Worm (Caenorhabditis elegans) whole organism, mixed stage, embryonic: ENCODE data around the gene B0353.1.

Experiments
- M03D4.4 ChIP-seq: sonication (generic microtip); optimal IDR thresholded peaks from 2 replicates; lab custom pipeline; 2017; ENCODE audit warnings: mild to moderate bottlenecking, missing genetic modification characterization, missing compliant biosample characterization
- mep-1 ChIP-seq: fragments of 150-350 bp; optimal IDR thresholded peaks from 2 replicates; lab custom pipeline; 2017; ENCODE audit warnings: missing biosample characterization, missing genetic modification reagents, missing genetic modification characterization, inconsistent platforms
- nhr-237 ChIP-seq: fragments of 150-350 bp; optimal IDR thresholded peaks from 2 replicates; lab custom pipeline; 2014; ENCODE audit warnings: missing biosample characterization, missing genetic modification characterization
- nhr-76 ChIP-seq: sonication (generic microtip); optimal IDR thresholded peaks from 2 replicates; lab custom pipeline; 2017; ENCODE audit warnings: missing biosample characterization, missing genetic modification characterization
- snpc-4 ChIP-seq: fragments of 150-350 bp; optimal IDR thresholded peaks from 2 replicates; lab custom pipeline; 2014; ENCODE audit warnings: missing biosample characterization, missing genetic modification characterization

DNA sequence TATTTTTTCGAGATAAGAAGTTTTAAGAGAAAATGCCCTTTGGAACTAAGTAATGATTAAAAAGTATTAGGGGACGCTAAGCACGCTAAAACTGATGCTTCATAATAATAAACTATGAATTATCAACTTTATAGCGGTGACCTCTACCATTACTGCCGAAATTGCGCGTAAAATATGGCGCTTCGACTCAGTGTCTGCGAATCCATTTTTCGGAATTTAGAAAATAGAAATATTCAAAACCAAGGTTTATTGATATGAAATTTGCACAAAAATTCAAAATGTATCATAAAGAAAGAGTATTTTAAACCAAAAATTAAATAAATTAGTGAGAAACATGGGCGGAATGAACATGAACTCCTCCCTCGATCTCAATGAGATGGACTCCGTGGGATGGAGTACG lies 43.5 kb downstream of the B0353.1 start:
- no peak for TF ChIP-seq M03D4.4 (tag; lab: Kevin White, UChicago)
- TF ChIP-seq snpc-4: no peak
- TF ChIP-seq mep-1: no peak
- no peak for TF ChIP-seq nhr-237 (tag; lab: Kevin White, UChicago)
- no peak for TF ChIP-seq nhr-76 (tag; lab: Kevin White, UChicago)
